Worm (Caenorhabditis elegans) whole organism, midembryonic: Measurements from ENCODE around the gene mec-3.

ENCODE experiments used
- T22C8.4 ChIP-seq: fragments of 200-800 bp; sonication (Bioruptor generic); IDR thresholded peaks from 2 replicates; pipeline ENCODE4 v1.3.6; 2022; ENCODE audit warnings: missing genetic modification characterization, missing compliant biosample characterization
- cog-1 ChIP-seq: sonication (generic microtip); optimal IDR thresholded peaks from 2 replicates; lab custom pipeline; 2016; ENCODE audit warnings: missing genetic modification characterization, missing compliant biosample characterization
- flt-1 ChIP-seq: fragments of 200-800 bp; sonication (Bioruptor generic); IDR thresholded peaks from 2 replicates; pipeline ENCODE4 v1.3.6; 2022; ENCODE audit warnings: missing genetic modification characterization, missing compliant biosample characterization
- klf-2 ChIP-seq: fragments of 200-800 bp; sonication (Bioruptor generic); conservative IDR thresholded peaks from 2 replicates; pipeline ENCODE4 v1.3.6; 2022; ENCODE audit warnings: missing genetic modification reagents, missing genetic modification characterization, missing compliant biosample characterization
- med-1 ChIP-seq: sonication (generic microtip); optimal IDR thresholded peaks from 2 replicates; lab custom pipeline; 2017; ENCODE audit warnings: missing genetic modification characterization, mild to moderate bottlenecking, missing compliant biosample characterization, antibody characterized with exemption, missing genetic modification reagents; ENCODE audit not compliant: insufficient read depth
- ref-1 ChIP-seq: fragments of 200-800 bp; sonication (Bioruptor generic); conservative IDR thresholded peaks from 2 replicates; pipeline ENCODE4 v1.3.6; 2022; ENCODE audit warnings: missing genetic modification reagents, missing genetic modification characterization, missing compliant biosample characterization
- tab-1 ChIP-seq: fragments of 200-800 bp; sonication (Bioruptor generic); IDR thresholded peaks from 2 replicates; pipeline ENCODE4 v1.3.6; 2022; ENCODE audit warnings: missing genetic modification characterization, missing compliant biosample characterization
- ztf-23 ChIP-seq: fragments of 200-800 bp; sonication (Bioruptor generic); IDR thresholded peaks from 2 replicates; pipeline ENCODE4 v1.3.6; 2022; ENCODE audit warnings: missing genetic modification reagents, missing genetic modification characterization, missing compliant biosample characterization
- ztf-29 ChIP-seq: fragments of 200-800 bp; sonication (Bioruptor generic); IDR thresholded peaks from 2 replicates; pipeline ENCODE4 v1.3.6; 2022; ENCODE audit warnings: missing genetic modification reagents, missing genetic modification characterization, missing compliant biosample characterization

mec-3 gene

DNA sequence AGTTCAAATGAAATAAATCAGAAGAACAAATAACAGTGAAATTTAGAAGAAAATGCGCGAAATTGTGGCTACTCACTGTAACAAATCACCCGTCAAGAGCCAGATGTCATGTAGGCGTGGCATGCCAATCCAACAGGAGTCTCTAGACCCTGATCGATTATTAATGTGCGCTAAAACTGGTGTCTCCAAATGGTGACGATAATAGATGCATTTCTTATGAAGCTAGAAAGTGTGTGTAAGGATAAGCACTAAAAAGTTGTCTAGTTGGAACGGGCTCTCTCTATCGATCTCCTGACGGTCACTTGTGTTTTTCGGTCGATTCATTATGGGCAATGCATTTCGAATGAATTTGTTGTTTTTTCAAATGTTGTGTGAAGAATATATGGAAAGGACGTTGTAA, at the start of gene mec-3:
TSS of gene mec-3 (minus strand) at position 101 of the 400 bp plus-strand sequence.
- TF ChIP-seq cog-1 (tag; lab: Kevin White, UChicago) (no peak), T22C8.4 (GFP tag; lab: Robert Waterston, UW) (no peak), ztf-29 (GFP tag; lab: Robert Waterston, UW) (no peak), klf-2 (GFP tag; lab: Robert Waterston, UW) (no peak), ztf-23 (GFP tag; lab: Robert Waterston, UW) (no peak), tab-1 (GFP tag; lab: Robert Waterston, UW) (no peak), med-1 (GFP tag; lab: Kevin White, UChicago) (no peak), flt-1 (no peak), ref-1 (GFP tag; lab: Robert Waterston, UW) (no peak)

DNA sequence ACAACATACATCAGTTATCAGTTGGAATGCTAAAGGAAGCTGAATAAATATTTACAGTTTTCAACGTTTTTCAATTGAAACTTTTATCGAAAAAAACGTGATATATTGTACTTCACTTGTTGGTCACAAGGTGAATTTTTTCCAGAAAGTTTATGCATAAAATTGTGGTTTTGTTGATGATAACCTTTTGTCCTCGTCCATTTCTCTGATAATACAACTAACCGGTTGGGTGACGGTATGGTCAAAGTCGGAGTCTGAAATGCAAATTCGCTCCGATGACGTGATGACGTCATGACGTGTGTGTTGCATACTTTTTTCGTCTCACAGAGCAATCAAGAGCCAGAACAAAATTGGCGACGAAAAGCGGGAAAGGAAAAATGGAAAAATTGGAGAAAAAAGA, 49.8 kb upstream of the mec-3 start:
- no peak for TF ChIP-seq cog-1 (tag; lab: Kevin White, UChicago)
- TF ChIP-seq flt-1 = no peak
- no peak for TF ChIP-seq klf-2 (GFP tag; lab: Robert Waterston, UW)
- no peak for TF ChIP-seq ref-1 (GFP tag; lab: Robert Waterston, UW)

DNA sequence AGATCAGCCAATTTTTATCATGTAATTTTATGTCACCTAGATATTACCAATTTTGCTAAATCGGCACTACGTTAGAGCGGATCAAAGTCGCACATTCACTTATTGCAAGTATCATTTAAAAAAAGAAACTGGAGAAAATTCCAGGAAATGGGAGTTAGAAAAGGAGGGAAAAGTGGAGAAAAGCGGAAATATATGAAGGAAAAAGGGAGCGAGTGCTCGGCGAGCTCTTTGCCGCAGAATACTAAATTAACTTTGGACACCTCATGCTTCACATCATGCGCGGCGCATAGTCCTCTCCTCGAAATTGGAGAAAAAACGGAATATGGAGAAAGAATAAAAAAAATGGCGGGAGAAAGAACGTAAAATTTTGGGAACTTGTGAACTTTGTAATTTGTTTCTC, 45.9 kb upstream of the mec-3 start:
- TF ChIP-seq tab-1 (GFP tag; lab: Robert Waterston, UW) = no peak
- TF ChIP-seq ztf-29 (GFP tag; lab: Robert Waterston, UW) = no peak
- no peak for TF ChIP-seq T22C8.4 (GFP tag; lab: Robert Waterston, UW)
- TF ChIP-seq flt-1 = no peak
- no peak for TF ChIP-seq cog-1 (tag; lab: Kevin White, UChicago)
- TF ChIP-seq ztf-23 (GFP tag; lab: Robert Waterston, UW) = no peak
- no peak for TF ChIP-seq med-1 (GFP tag; lab: Kevin White, UChicago)
- no peak for TF ChIP-seq ref-1 (GFP tag; lab: Robert Waterston, UW)
- TF ChIP-seq klf-2 (GFP tag; lab: Robert Waterston, UW) = no peak

DNA sequence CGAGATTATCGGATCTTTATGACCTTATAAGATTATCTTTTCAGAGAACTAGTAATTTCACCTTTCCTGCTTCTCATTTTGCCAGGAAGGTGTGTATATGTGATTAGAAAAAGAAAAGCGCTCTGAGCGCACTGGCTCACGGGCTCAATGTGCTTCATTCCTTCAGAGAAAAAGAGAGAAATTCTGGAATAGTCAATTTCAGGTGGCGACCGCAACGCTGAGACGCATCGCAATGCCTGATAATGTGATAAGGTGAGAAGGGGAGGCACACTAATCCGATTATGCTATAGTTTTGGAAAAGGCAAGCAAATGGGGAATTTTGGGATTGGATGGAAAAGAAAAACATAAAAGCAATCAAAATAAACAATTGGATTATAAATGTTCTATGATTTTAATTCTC, 44.3 kb upstream of the mec-3 start:
- TF ChIP-seq med-1 (GFP tag; lab: Kevin White, UChicago) (no peak), T22C8.4 (GFP tag; lab: Robert Waterston, UW) (no peak), tab-1 (GFP tag; lab: Robert Waterston, UW) (no peak), cog-1 (tag; lab: Kevin White, UChicago) (no peak), ref-1 (GFP tag; lab: Robert Waterston, UW) (no peak), ztf-29 (GFP tag; lab: Robert Waterston, UW) (no peak), ztf-23 (GFP tag; lab: Robert Waterston, UW) (no peak), klf-2 (GFP tag; lab: Robert Waterston, UW) (no peak), flt-1 (no peak)

DNA sequence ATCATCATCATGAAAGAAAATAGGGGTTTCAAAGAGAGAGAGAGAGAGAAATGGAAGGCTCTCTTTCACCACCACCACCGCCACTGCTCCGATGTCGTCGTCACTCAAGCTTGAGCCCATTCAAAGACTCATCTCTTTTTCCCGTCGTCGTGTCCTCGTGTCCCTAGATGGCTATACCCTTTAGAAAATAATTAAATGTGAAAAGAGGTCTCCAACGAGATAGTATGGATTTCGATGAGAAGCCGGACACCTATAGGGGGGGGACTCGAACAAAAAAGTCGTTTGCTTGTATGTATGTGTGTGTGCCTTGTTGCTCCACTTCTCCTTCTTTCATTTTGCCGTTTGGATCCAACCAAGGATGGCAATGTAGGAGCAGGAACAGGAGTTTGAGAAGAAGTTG, 43.3 kb upstream of the mec-3 start:
- no peak for TF ChIP-seq cog-1 (tag; lab: Kevin White, UChicago)
- TF ChIP-seq flt-1 = 0 out of 2 replicates have a peak, but pooled peaks have one; percentile 11
- no peak for TF ChIP-seq ztf-29 (GFP tag; lab: Robert Waterston, UW)
- no peak for TF ChIP-seq T22C8.4 (GFP tag; lab: Robert Waterston, UW)

DNA sequence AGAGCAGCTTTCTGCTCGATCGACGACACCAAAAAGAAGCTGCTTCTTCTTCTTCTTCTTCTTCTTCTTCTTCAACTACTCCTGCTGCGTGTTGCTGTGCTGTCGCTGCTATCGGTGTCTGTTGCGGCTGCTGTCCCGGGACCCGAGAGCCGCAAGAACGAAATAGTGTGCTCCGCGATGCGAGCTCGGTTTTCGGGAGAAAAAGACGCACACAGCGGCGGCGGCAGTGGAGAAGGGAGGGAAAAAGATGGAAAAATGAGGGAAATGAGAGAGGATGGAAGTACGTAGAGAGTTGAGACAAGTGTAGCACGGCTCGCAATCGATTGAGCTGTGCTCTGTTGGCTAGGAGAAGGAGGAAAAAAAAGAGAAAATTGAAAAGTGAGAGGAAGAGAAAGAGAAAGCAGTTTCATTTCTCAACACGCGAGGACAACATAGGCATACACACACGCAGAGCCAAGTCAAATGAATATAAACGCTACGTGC, 42.1 kb upstream of the mec-3 start:
- no peak for TF ChIP-seq ztf-29 (GFP tag; lab: Robert Waterston, UW)
- TF ChIP-seq ztf-23 (GFP tag; lab: Robert Waterston, UW) = no peak
- TF ChIP-seq ref-1 (GFP tag; lab: Robert Waterston, UW) = no peak
- TF ChIP-seq cog-1 (tag; lab: Kevin White, UChicago) = peak; percentile 38
- TF ChIP-seq klf-2 (GFP tag; lab: Robert Waterston, UW) = no peak
- TF ChIP-seq flt-1 = no peak
- TF ChIP-seq tab-1 (GFP tag; lab: Robert Waterston, UW) = no peak
- TF ChIP-seq T22C8.4 (GFP tag; lab: Robert Waterston, UW) = peak; percentile 75
- no peak for TF ChIP-seq med-1 (GFP tag; lab: Kevin White, UChicago)

DNA sequence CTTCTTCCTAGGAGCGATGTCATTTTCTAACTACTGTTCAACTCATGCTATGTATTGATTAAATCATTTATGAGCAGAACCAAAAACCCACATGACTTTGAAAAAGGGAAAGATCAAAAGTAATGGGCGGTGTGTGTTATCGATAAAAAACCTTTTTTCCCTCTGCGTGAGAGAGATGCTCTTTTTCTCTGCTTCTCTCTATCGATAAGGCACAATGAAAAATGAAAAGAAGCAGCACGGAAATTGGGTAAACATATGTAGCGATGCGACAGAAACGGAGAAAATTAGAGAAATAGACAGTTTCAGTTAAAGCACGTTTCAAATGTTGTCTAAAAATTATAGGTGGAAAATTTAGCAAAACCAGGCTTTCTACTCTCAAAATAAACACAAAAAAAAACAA, 40.7 kb upstream of the mec-3 start:
- TF ChIP-seq klf-2 (GFP tag; lab: Robert Waterston, UW) = no peak
- no peak for TF ChIP-seq ref-1 (GFP tag; lab: Robert Waterston, UW)
- TF ChIP-seq flt-1 = no peak
- TF ChIP-seq ztf-23 (GFP tag; lab: Robert Waterston, UW) = no peak

DNA sequence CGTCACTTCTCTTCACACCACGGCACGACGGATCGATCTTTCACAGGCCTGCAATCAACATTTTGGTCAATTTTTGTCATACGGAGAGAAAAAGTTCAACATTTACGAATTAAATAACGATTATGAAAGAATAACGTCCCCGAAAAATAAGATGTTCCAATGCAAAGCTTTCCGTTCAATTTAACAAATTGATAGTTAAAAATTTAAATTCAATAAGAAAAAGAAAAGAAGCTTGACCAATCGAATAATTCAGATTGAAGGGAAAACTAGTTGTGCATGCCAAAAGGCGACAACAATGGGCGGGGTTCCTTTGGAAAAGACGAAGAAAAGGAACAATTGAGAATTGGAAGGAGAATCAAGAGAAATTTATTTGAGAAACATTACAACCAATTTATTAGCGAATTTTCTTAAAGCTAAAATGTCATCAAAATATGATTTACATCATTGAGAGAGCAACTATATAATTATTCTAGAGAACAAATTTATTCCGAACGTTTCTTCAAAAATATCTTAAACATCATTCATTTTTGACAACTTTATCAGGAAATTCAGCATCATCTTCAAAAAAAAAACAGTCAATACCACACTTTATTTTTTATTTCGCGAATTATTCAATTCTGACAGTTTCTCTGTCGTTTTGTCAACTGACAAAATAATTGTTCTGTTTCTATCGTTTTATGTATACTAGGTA, 40.0 kb upstream of the mec-3 start, which contains the start of gene tax-6:
TSS of gene tax-6 (minus strand) at position 51 of the 691 bp plus-strand sequence.
- no peak for TF ChIP-seq ztf-23 (GFP tag; lab: Robert Waterston, UW)
- no peak for TF ChIP-seq T22C8.4 (GFP tag; lab: Robert Waterston, UW)
- no peak for TF ChIP-seq cog-1 (tag; lab: Kevin White, UChicago)
- TF ChIP-seq med-1 (GFP tag; lab: Kevin White, UChicago) = no peak

DNA sequence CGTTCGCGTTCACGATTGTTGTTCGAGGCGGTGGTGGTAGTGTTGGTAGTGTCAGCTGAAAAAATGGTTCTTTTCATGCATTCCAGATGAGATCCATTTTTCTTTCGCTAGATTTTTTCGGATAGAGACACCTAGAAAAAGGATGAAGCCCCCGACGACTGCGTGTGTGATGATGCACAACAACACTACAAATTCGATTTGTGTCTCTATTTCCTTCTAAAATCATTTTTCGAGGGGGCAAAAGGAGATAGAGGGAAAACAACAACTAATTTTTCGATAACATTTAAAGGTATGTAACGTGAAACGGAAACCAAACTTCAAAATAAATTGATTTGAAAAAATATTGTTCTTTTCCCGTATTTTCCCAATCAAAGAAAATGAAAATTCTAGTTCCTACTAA, 38.8 kb upstream of the mec-3 start:
- TF ChIP-seq T22C8.4 (GFP tag; lab: Robert Waterston, UW) = no peak
- TF ChIP-seq ref-1 (GFP tag; lab: Robert Waterston, UW) = no peak
- no peak for TF ChIP-seq ztf-23 (GFP tag; lab: Robert Waterston, UW)

DNA sequence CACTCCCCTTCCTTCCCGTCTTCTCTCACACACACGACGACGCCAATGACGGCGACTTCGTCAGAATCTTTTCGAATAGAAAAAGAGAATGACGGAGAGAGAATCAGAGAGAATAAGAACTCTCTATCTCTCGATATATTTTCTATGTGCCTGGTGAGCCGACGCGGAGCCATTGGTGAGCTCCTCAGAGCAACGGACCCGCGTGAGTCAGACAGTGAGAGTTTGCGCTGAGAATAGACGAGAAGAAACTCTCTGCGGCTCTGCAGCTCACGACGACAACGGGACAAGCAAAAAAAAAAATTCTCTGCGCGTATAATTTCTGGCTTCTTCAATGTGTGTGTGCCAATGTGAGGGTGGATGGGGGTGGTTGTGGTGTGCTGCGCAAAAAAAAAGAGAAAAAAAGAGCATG, 38.3 kb upstream of the mec-3 start:
- TF ChIP-seq ref-1 (GFP tag; lab: Robert Waterston, UW) (no peak), klf-2 (GFP tag; lab: Robert Waterston, UW) (no peak), med-1 (GFP tag; lab: Kevin White, UChicago) (no peak), ztf-29 (GFP tag; lab: Robert Waterston, UW) (no peak), T22C8.4 (GFP tag; lab: Robert Waterston, UW) (no peak), ztf-23 (GFP tag; lab: Robert Waterston, UW) (0 out of 2 replicates have a peak, but pooled peaks have one; percentile 43)
